Fruit fly (Drosophila melanogaster): ENCODE measurements around the gene CG32100.

Gene CG32100

dm6 chr3L:12267332-12267914 is at the start of gene CG32100:
Gene CG32100 (plus strand): TSS chr3L:12267528.
- TF ChIP-seq Myc (optimal IDR thresholded peaks at IDR 0.05) (no peak), psq (optimal IDR thresholded peaks at IDR 0.05) (no peak), ttk (optimal IDR thresholded peaks at IDR 0.05) (no peak), insv (optimal IDR thresholded peaks at IDR 0.05) (no peak), Sin3A (optimal IDR thresholded peaks at IDR 0.05) (no peak), h (optimal IDR thresholded peaks at IDR 0.05) (no peak)

- TF ChIP-seq psq (optimal IDR thresholded peaks at IDR 0.05), result no peak
- no peak for TF ChIP-seq Myc (optimal IDR thresholded peaks at IDR 0.05)
- TF ChIP-seq ttk (optimal IDR thresholded peaks at IDR 0.05), result no peak
- TF ChIP-seq Sin3A (optimal IDR thresholded peaks at IDR 0.05), result no peak
- no peak for TF ChIP-seq insv (optimal IDR thresholded peaks at IDR 0.05)
- no peak for TF ChIP-seq h (optimal IDR thresholded peaks at IDR 0.05)
These were observed 44.2 kb upstream of the CG32100 start for dm6 chr3L:12222945-12223634.

dm6 chr3L:12223635-12224016 is 43.7 kb upstream of the CG32100 start:
- TF ChIP-seq insv (optimal IDR thresholded peaks at IDR 0.05), result no peak
- no peak for TF ChIP-seq Sin3A (optimal IDR thresholded peaks at IDR 0.05)
- no peak for TF ChIP-seq psq (optimal IDR thresholded peaks at IDR 0.05)
- TF ChIP-seq h (optimal IDR thresholded peaks at IDR 0.05), result no peak
- no peak for TF ChIP-seq ttk (optimal IDR thresholded peaks at IDR 0.05)
- no peak for TF ChIP-seq Myc (optimal IDR thresholded peaks at IDR 0.05)

dm6 chr3L:12227219-12227618 is 40.1 kb upstream of the CG32100 start:
- TF ChIP-seq insv (optimal IDR thresholded peaks at IDR 0.05), result no peak
- no peak for TF ChIP-seq h (optimal IDR thresholded peaks at IDR 0.05)
- no peak for TF ChIP-seq ttk (optimal IDR thresholded peaks at IDR 0.05)
- no peak for TF ChIP-seq Myc (optimal IDR thresholded peaks at IDR 0.05)
- no peak for TF ChIP-seq Sin3A (optimal IDR thresholded peaks at IDR 0.05)
- TF ChIP-seq psq (optimal IDR thresholded peaks at IDR 0.05), result no peak

- no peak for TF ChIP-seq psq (optimal IDR thresholded peaks at IDR 0.05)
- no peak for TF ChIP-seq ttk (optimal IDR thresholded peaks at IDR 0.05)
- no peak for TF ChIP-seq insv (optimal IDR thresholded peaks at IDR 0.05)
- no peak for TF ChIP-seq Sin3A (optimal IDR thresholded peaks at IDR 0.05)
- TF ChIP-seq h (optimal IDR thresholded peaks at IDR 0.05), result no peak
- TF ChIP-seq Myc (optimal IDR thresholded peaks at IDR 0.05), result no peak
These were observed 8.6 kb upstream of the CG32100 start for dm6 chr3L:12258698-12259097.

- TF ChIP-seq Myc (optimal IDR thresholded peaks at IDR 0.05) (no peak), ttk (optimal IDR thresholded peaks at IDR 0.05) (no peak)
These were observed 1.6 kb upstream of the CG32100 start for dm6 chr3L:12265526-12266342.

- no peak for TF ChIP-seq ttk (optimal IDR thresholded peaks at IDR 0.05)
- TF ChIP-seq h (optimal IDR thresholded peaks at IDR 0.05), result no peak
- TF ChIP-seq insv (optimal IDR thresholded peaks at IDR 0.05), result no peak
- TF ChIP-seq Myc (optimal IDR thresholded peaks at IDR 0.05), result no peak
- TF ChIP-seq psq (optimal IDR thresholded peaks at IDR 0.05), result no peak
These were observed 713 bp upstream of the CG32100 start, which contains the start of gene app for dm6 chr3L:12266343-12267287. Gene app (minus strand): TSS chr3L:12266841.

- no peak for TF ChIP-seq Myc (optimal IDR thresholded peaks at IDR 0.05)
- TF ChIP-seq Sin3A (optimal IDR thresholded peaks at IDR 0.05), result no peak
- TF ChIP-seq psq (optimal IDR thresholded peaks at IDR 0.05), result no peak
- no peak for TF ChIP-seq h (optimal IDR thresholded peaks at IDR 0.05)
- TF ChIP-seq insv (optimal IDR thresholded peaks at IDR 0.05), result no peak
- TF ChIP-seq ttk (optimal IDR thresholded peaks at IDR 0.05), result no peak
These were observed 2.5 kb downstream of the CG32100 start for dm6 chr3L:12269867-12270266.

dm6 chr3L:12271195-12271618 is 3.9 kb downstream of the CG32100 start, which contains the start of gene Pbgs:
Gene Pbgs (minus strand): TSS chr3L:12271345.
- TF ChIP-seq h (optimal IDR thresholded peaks at IDR 0.05) (no peak), Sin3A (optimal IDR thresholded peaks at IDR 0.05) (no peak), insv (optimal IDR thresholded peaks at IDR 0.05) (no peak), psq (optimal IDR thresholded peaks at IDR 0.05) (no peak), ttk (optimal IDR thresholded peaks at IDR 0.05) (no peak), Myc (optimal IDR thresholded peaks at IDR 0.05) (no peak)

- TF ChIP-seq Myc (optimal IDR thresholded peaks at IDR 0.05) (no peak), h (optimal IDR thresholded peaks at IDR 0.05) (no peak), ttk (optimal IDR thresholded peaks at IDR 0.05) (no peak), insv (optimal IDR thresholded peaks at IDR 0.05) (no peak), psq (optimal IDR thresholded peaks at IDR 0.05) (no peak), Sin3A (optimal IDR thresholded peaks at IDR 0.05) (no peak)
These were observed 8.3 kb downstream of the CG32100 start for dm6 chr3L:12275572-12276042.

- TF ChIP-seq ttk (optimal IDR thresholded peaks at IDR 0.05), result no peak
- no peak for TF ChIP-seq insv (optimal IDR thresholded peaks at IDR 0.05)
- TF ChIP-seq h (optimal IDR thresholded peaks at IDR 0.05), result no peak
These were observed 9.2 kb downstream of the CG32100 start for dm6 chr3L:12276495-12276894.

Measured in Kc167 (cell line).